Fruit fly (Drosophila melanogaster) whole organism, pupa: Measurements from ENCODE around the gene Clic.

Experiments
- CG10348 ChIP-seq: fragments of 200-800 bp; sonication (Bioruptor generic); IDR thresholded peaks from 2 replicates; pipeline ENCODE4 v1.3.6; 2022; ENCODE audit warnings: missing biosample characterization, missing genetic modification characterization
- CG12605 ChIP-seq: fragments of 200-800 bp; sonication (Bioruptor generic); IDR thresholded peaks from 2 replicates; pipeline ENCODE4 v1.3.6; 2022; ENCODE audit warnings: missing biosample characterization, missing genetic modification characterization
- CG13204 ChIP-seq: fragments of 200-800 bp; sonication (Bioruptor generic); optimal IDR thresholded peaks from 2 replicates; lab custom pipeline; 2018; ENCODE audit warnings: missing biosample characterization, mild to moderate bottlenecking, missing genetic modification characterization, moderate library complexity
- CG14655 ChIP-seq: fragments of 200-800 bp; sonication (Bioruptor generic); optimal IDR thresholded peaks from 3 replicates; lab custom pipeline; 2017; ENCODE audit warnings: mild to moderate bottlenecking, missing biosample characterization, missing genetic modification reagents, missing genetic modification characterization
- CG15710 ChIP-seq: fragments of 200-800 bp; sonication (Bioruptor generic); optimal IDR thresholded peaks from 2 replicates; lab custom pipeline; 2018; ENCODE audit warnings: missing biosample characterization, mild to moderate bottlenecking, missing genetic modification characterization, moderate library complexity
- CG17806 ChIP-seq: fragments of 200-800 bp; sonication (Bioruptor generic); optimal IDR thresholded peaks from 2 replicates; lab custom pipeline; 2018; ENCODE audit warnings: missing biosample characterization, mild to moderate bottlenecking, missing genetic modification characterization, moderate library complexity
- CG32121 ChIP-seq: fragments of 200-800 bp; sonication (Bioruptor generic); IDR thresholded peaks from 2 replicates; pipeline ENCODE4 v1.3.6; 2022; ENCODE audit warnings: missing biosample characterization, missing genetic modification characterization
- CG34367 ChIP-seq: fragments of 200-800 bp; sonication (Bioruptor generic); optimal IDR thresholded peaks from 2 replicates; lab custom pipeline; 2018; ENCODE audit warnings: missing biosample characterization, mild to moderate bottlenecking, missing genetic modification characterization
- CG4496 ChIP-seq: fragments of 200-800 bp; sonication (Bioruptor generic); IDR thresholded peaks from 3 replicates; pipeline ENCODE4 v1.3.6; 2022; ENCODE audit warnings: missing biosample characterization, missing genetic modification characterization
- CG8159 ChIP-seq: fragments of 200-800 bp; sonication (Bioruptor generic); optimal IDR thresholded peaks from 3 replicates; lab custom pipeline; 2018; ENCODE audit warnings: missing biosample characterization, mild to moderate bottlenecking, missing genetic modification characterization, moderate library complexity
- CG8301 ChIP-seq: fragments of 200-800 bp; sonication (Bioruptor generic); optimal IDR thresholded peaks from 2 replicates; lab custom pipeline; 2018; ENCODE audit warnings: missing biosample characterization, mild to moderate bottlenecking, missing genetic modification characterization
- CG9948 ChIP-seq: fragments of 200-800 bp; sonication (Bioruptor generic); optimal IDR thresholded peaks from 2 replicates; lab custom pipeline; 2018; ENCODE audit warnings: missing biosample characterization, mild to moderate bottlenecking, missing genetic modification characterization, moderate library complexity
- D1 ChIP-seq: fragments of 200-800 bp; sonication (Bioruptor generic); optimal IDR thresholded peaks from 2 replicates; lab custom pipeline; 2018; ENCODE audit warnings: missing biosample characterization, mild to moderate bottlenecking, missing genetic modification characterization, moderate library complexity
- EcR ChIP-seq: fragments of 200-800 bp; sonication (Bioruptor generic); optimal IDR thresholded peaks from 3 replicates; lab custom pipeline; 2019; ENCODE audit warnings: missing biosample characterization, missing genetic modification characterization, mild to moderate bottlenecking, moderate library complexity, missing genetic modification reagents
- Ets98B ChIP-seq: fragments of 200-800 bp; sonication (Bioruptor generic); IDR thresholded peaks from 2 replicates; pipeline ENCODE4 v1.3.6; 2022; ENCODE audit warnings: missing biosample characterization, missing genetic modification characterization
- Pif1A ChIP-seq: fragments of 200-800 bp; sonication (Bioruptor generic); optimal IDR thresholded peaks from 3 replicates; lab custom pipeline; 2016; ENCODE audit warnings: missing biosample characterization, missing genetic modification characterization
- Pif1B ChIP-seq: fragments of 200-800 bp; sonication (Bioruptor generic); optimal IDR thresholded peaks from 3 replicates; lab custom pipeline; 2016; ENCODE audit warnings: missing biosample characterization, missing genetic modification characterization
- Snoo ChIP-seq: fragments of 200-800 bp; sonication (Bioruptor generic); optimal IDR thresholded peaks from 3 replicates; lab custom pipeline; 2017; ENCODE audit warnings: missing biosample characterization, mild to moderate bottlenecking, missing genetic modification characterization, inconsistent platforms
- fd96Ca ChIP-seq: fragments of 200-800 bp; sonication (Bioruptor generic); IDR thresholded peaks from 3 replicates; pipeline ENCODE4 v1.3.6; 2022; ENCODE audit warnings: missing biosample characterization, missing genetic modification characterization
- gl ChIP-seq: fragments of 200-800 bp; sonication (Bioruptor generic); optimal IDR thresholded peaks from 2 replicates; lab custom pipeline; 2018; ENCODE audit warnings: missing biosample characterization, mild to moderate bottlenecking, missing genetic modification characterization
- rn ChIP-seq: fragments of 200-800 bp; sonication (Bioruptor generic); IDR thresholded peaks from 2 replicates; pipeline ENCODE4 v1.3.6; 2022; ENCODE audit warnings: missing biosample characterization, missing genetic modification characterization

Clic gene

dm6 chrX:13821775-13822493 is at the start of gene Clic:
Clic (minus strand) TSS chrX:13822307.
- peak; percentile 51; the same call in 2 of the 3 replicates for TF ChIP-seq CG4496 (GFP tag; lab: Robert Waterston, UW)
- no peak for TF ChIP-seq EcR (GFP tag; lab: Kevin White, UChicago)

- no peak for TF ChIP-seq fd96Ca (GFP tag; lab: Robert Waterston, UW)
- TF ChIP-seq CG10348 = no peak
- TF ChIP-seq CG8159 (tag; lab: Kevin White, UChicago) = peak; percentile 10
- no peak for TF ChIP-seq CG12605 (GFP tag; lab: Robert Waterston, UW)
- no peak for TF ChIP-seq CG34367 (tag; lab: Kevin White, UChicago)
- no peak for TF ChIP-seq CG15710 (tag; lab: Kevin White, UChicago)
- TF ChIP-seq CG4496 (GFP tag; lab: Robert Waterston, UW) = peak; percentile 49; the same call in 2 of the 3 replicates
Measured at dm6 chrX:13845728-13846127, 23.6 kb upstream of the Clic start, which contains the start of gene AMPdeam. AMPdeam (minus strand) TSS chrX:13845866.

dm6 chrX:13844317-13844886 is 22.3 kb upstream of the Clic start:
- TF ChIP-seq Pif1B (GFP tag; lab: Kevin White, UChicago) = no peak
- peak; percentile 50; the same call in 1 of the 3 replicates for TF ChIP-seq CG4496 (GFP tag; lab: Robert Waterston, UW)
- no peak for TF ChIP-seq CG9948
- peak; percentile 74 for TF ChIP-seq EcR (GFP tag; lab: Kevin White, UChicago)
- no peak for TF ChIP-seq CG17806 (tag; lab: Kevin White, UChicago)
- no peak for TF ChIP-seq Pif1A (GFP tag; lab: Kevin White, UChicago)
- peak; percentile 1 for TF ChIP-seq CG15710 (tag; lab: Kevin White, UChicago)
- no peak for TF ChIP-seq fd96Ca (GFP tag; lab: Robert Waterston, UW)
- TF ChIP-seq Snoo = no peak
- no peak for TF ChIP-seq CG12605 (GFP tag; lab: Robert Waterston, UW)
- no peak for TF ChIP-seq gl
- no peak for TF ChIP-seq CG14655 (GFP tag; lab: Kevin White, UChicago)
- peak; percentile 21; the same call in 1 of the 2 replicates for TF ChIP-seq CG32121 (GFP tag; lab: Robert Waterston, UW)
- no peak for TF ChIP-seq CG13204
- 0 out of 2 replicates have a peak, but pooled peaks have one; percentile 20 for TF ChIP-seq Ets98B (GFP tag; lab: Robert Waterston, UW)
- TF ChIP-seq CG10348 = no peak
- TF ChIP-seq CG8301 (tag; lab: Kevin White, UChicago) = no peak
- no peak for TF ChIP-seq CG34367 (tag; lab: Kevin White, UChicago)
- no peak for TF ChIP-seq rn (GFP tag; lab: Robert Waterston, UW)
- TF ChIP-seq D1 (tag; lab: Kevin White, UChicago) = no peak
- TF ChIP-seq CG8159 (tag; lab: Kevin White, UChicago) = peak; percentile 9

dm6 chrX:13843487-13843886 is 21.4 kb upstream of the Clic start:
- TF ChIP-seq CG32121 (GFP tag; lab: Robert Waterston, UW) (0 out of 2 replicates have a peak, but pooled peaks have one; percentile 11), Snoo (no peak), CG4496 (GFP tag; lab: Robert Waterston, UW) (0 out of 3 replicates have a peak, but pooled peaks have one; percentile 23), CG13204 (no peak), CG8301 (tag; lab: Kevin White, UChicago) (no peak)

- 0 out of 3 replicates have a peak, but pooled peaks have one; percentile 39 for TF ChIP-seq CG4496 (GFP tag; lab: Robert Waterston, UW)
- peak; percentile 48; the same call in 1 of the 2 replicates for TF ChIP-seq Ets98B (GFP tag; lab: Robert Waterston, UW)
- no peak for TF ChIP-seq CG12605 (GFP tag; lab: Robert Waterston, UW)
- TF ChIP-seq CG32121 (GFP tag; lab: Robert Waterston, UW) = peak; percentile 44; the same call in 1 of the 2 replicates
- no peak for TF ChIP-seq CG13204
Measured at dm6 chrX:13840075-13840474, 18.0 kb upstream of the Clic start.

- TF ChIP-seq Pif1B (GFP tag; lab: Kevin White, UChicago) = peak; percentile 89
- peak; percentile 16 for TF ChIP-seq EcR (GFP tag; lab: Kevin White, UChicago)
- TF ChIP-seq CG12605 (GFP tag; lab: Robert Waterston, UW) = peak; percentile 91
- TF ChIP-seq rn (GFP tag; lab: Robert Waterston, UW) = peak; percentile 88
- peak; percentile 95 for TF ChIP-seq CG4496 (GFP tag; lab: Robert Waterston, UW)
- peak; percentile 94 for TF ChIP-seq CG32121 (GFP tag; lab: Robert Waterston, UW)
- TF ChIP-seq Ets98B (GFP tag; lab: Robert Waterston, UW) = peak; percentile 95
- TF ChIP-seq CG13204 = peak; percentile 49
- peak; percentile 97 for TF ChIP-seq fd96Ca (GFP tag; lab: Robert Waterston, UW)
- peak; percentile 81 for TF ChIP-seq CG10348
- peak; percentile 80 for TF ChIP-seq Snoo
- TF ChIP-seq CG17806 (tag; lab: Kevin White, UChicago) = peak; percentile 82
- peak; percentile 57 for TF ChIP-seq gl
- peak; percentile 85 for TF ChIP-seq CG8159 (tag; lab: Kevin White, UChicago)
- TF ChIP-seq CG9948 = peak; percentile 75
- peak; percentile 79 for TF ChIP-seq CG34367 (tag; lab: Kevin White, UChicago)
- TF ChIP-seq CG15710 (tag; lab: Kevin White, UChicago) = peak; percentile 77
- TF ChIP-seq Pif1A (GFP tag; lab: Kevin White, UChicago) = peak; percentile 91
- peak; percentile 87 for TF ChIP-seq CG14655 (GFP tag; lab: Kevin White, UChicago)
- TF ChIP-seq D1 (tag; lab: Kevin White, UChicago) = no peak
- TF ChIP-seq CG8301 (tag; lab: Kevin White, UChicago) = peak; percentile 90
Measured at dm6 chrX:13838892-13839291, 16.8 kb upstream of the Clic start.
